Fruit fly (Drosophila melanogaster) S2 (cell line): ENCODE data around the gene CG32195.

Experiments used
- CG8478 ChIP-seq: fragments of >200 bp; optimal IDR thresholded peaks from 2 replicates; lab custom pipeline; 2018
- CTCF ChIP-seq, 2 experiments: fragments of >200 bp; optimal IDR thresholded peaks; 2 replicates each; lab custom pipeline; 2018

- TF ChIP-seq CG8478 (lab: Kevin White, UChicago), result no peak
- TF ChIP-seq CTCF (optimal IDR thresholded peaks at IDR 0.05; lab: Kevin White, UChicago), result peak in 1 of 2 experiments; percentile 9
Measured at dm6 chr3L:18109459-18109863, 3.3 kb upstream of the CG32195 start, which contains the start of the genes Polr3D and mus304.
